Worm (Caenorhabditis elegans) whole organism, mixed stage, embryonic: ENCODE data around the gene str-140.

Experiments
- ces-1 ChIP-seq: fragments of 150-350 bp; optimal IDR thresholded peaks from 2 replicates; lab custom pipeline; 2014; ENCODE audit warnings: missing biosample characterization, missing genetic modification reagents, missing genetic modification characterization
- lin-13 ChIP-seq: fragments of 150-350 bp; optimal IDR thresholded peaks from 2 replicates; lab custom pipeline; 2014; ENCODE audit warnings: missing biosample characterization, missing genetic modification characterization
- lsy-2 ChIP-seq: fragments of 150-350 bp; optimal IDR thresholded peaks from 2 replicates; lab custom pipeline; 2014; ENCODE audit warnings: missing biosample characterization, missing genetic modification characterization
- nhr-237 ChIP-seq: fragments of 150-350 bp; optimal IDR thresholded peaks from 2 replicates; lab custom pipeline; 2014; ENCODE audit warnings: missing biosample characterization, missing genetic modification characterization
- nhr-76 ChIP-seq: sonication (generic microtip); optimal IDR thresholded peaks from 2 replicates; lab custom pipeline; 2017; ENCODE audit warnings: missing biosample characterization, missing genetic modification characterization
- unc-62 ChIP-seq: fragments of 150-350 bp; optimal IDR thresholded peaks from 2 replicates; lab custom pipeline; 2014; ENCODE audit warnings: missing biosample characterization, missing genetic modification reagents, missing genetic modification characterization
- ztf-11 ChIP-seq: fragments of 150-350 bp; optimal IDR thresholded peaks from 2 replicates; lab custom pipeline; 2014; ENCODE audit warnings: missing biosample characterization, missing genetic modification characterization

DNA sequence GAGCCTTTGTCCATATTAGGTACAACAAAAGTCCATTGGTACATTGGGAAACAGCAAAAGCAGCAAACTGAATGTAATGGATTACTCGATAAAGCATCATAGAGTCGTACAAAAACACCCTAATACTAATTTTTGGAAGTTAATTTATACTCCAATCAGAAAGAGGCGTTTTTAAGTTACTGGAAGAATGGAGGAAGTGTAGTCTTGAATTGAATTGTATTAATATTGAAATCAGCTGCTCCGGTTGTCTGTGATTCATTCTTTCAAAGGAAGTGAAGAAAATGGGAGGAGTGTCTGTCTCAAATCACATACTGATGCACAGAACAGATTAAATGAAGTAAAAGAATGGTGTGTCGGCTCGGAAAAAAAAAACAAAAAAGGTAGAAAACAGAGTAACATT, 13.9 kb upstream of the str-140 start, which contains the start of gene str-131:
- TF ChIP-seq lin-13 (tag; lab: Kevin White, UChicago) (no peak), ces-1 (GFP tag; lab: Kevin White, UChicago) (no peak), ztf-11 (no peak), nhr-76 (tag; lab: Kevin White, UChicago) (no peak), unc-62 (no peak), nhr-237 (no peak), lsy-2 (tag; lab: Kevin White, UChicago) (no peak)
